In the genomic region with DNA sequence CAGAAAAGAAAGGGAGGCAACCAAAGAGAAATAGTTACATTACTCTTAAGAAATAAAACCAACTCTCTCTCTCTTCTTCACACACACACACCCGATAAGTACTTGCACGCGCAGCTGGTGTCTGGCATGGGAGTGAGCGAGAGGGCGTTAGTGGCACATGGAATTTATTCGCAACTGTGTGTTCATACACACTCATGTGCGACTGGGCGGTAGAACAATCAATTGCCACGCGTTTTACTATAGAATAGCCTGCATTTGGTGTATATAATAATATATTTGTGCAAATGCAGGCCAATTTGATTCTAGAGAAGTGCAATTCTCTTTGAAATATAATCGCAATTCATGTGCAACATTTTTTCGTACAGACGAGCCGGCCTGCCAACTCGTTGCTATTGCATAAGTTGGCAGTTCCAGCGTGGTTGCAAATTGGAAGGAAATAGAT, we compare ENCODE assay signal across 1 fruit fly cellular context.
TF ChIP-seq lines count a peak whose summit lies in the region.

No protein-coding gene starts in this region.

TF ChIP-seq in whole organism, embryonic, 481 proteins besides CTCF, POLR2A, EP300 and RAD21 (continued from another document and continues in another):
- TF ChIP-seq Bgb (GFP tag; IDR thresholded peaks at IDR 0.05; lab: Robert Waterston, UW; ENCODE audit: partially characterized antibody) = 0 out of 2 replicates have a peak, but pooled peaks have one; percentile 12
- no peak for TF ChIP-seq Dad (GFP tag; optimal IDR thresholded peaks at IDR 0.05; lab: Kevin White, UChicago)
- TF ChIP-seq CG7839 (tag; optimal IDR thresholded peaks at IDR 0.05; lab: Kevin White, UChicago) = no peak
- no peak for TF ChIP-seq sc (optimal IDR thresholded peaks at IDR 0.05; lab: Kevin White, UChicago)
- no peak for TF ChIP-seq sc (GFP tag; optimal IDR thresholded peaks at IDR 0.05; lab: Kevin White, UChicago)
- no peak for TF ChIP-seq CrebB (tag; optimal IDR thresholded peaks at IDR 0.05; lab: Kevin White, UChicago)
- TF ChIP-seq Ssrp (tag; optimal IDR thresholded peaks at IDR 0.05; lab: Kevin White, UChicago) = no peak
- no peak for TF ChIP-seq CG15696 (tag; optimal IDR thresholded peaks at IDR 0.05; lab: Kevin White, UChicago)
- TF ChIP-seq Hmr (GFP tag; optimal IDR thresholded peaks at IDR 0.05; lab: Kevin White, UChicago) = no peak
- no peak for TF ChIP-seq H15 (GFP tag; IDR thresholded peaks at IDR 0.05; lab: Robert Waterston, UW)
- no peak for TF ChIP-seq CG14050 (GFP tag; IDR thresholded peaks at IDR 0.05; lab: Robert Waterston, UW)
- TF ChIP-seq CG9932 (GFP tag; IDR thresholded peaks at IDR 0.05; lab: Robert Waterston, UW) = no peak
- TF ChIP-seq sqz (GFP tag; optimal IDR thresholded peaks at IDR 0.05; lab: Kevin White, UChicago) = no peak
- TF ChIP-seq CG17361 (GFP tag; IDR thresholded peaks at IDR 0.05; lab: Robert Waterston, UW) = no peak
- TF ChIP-seq CG31365 (tag; optimal IDR thresholded peaks at IDR 0.05; lab: Kevin White, UChicago) = no peak
- TF ChIP-seq pho (GFP tag; optimal IDR thresholded peaks at IDR 0.05; lab: Kevin White, UChicago) = no peak
- peak; percentile 71 for TF ChIP-seq Med (GFP tag; lab: Kevin White, UChicago)
- 0 out of 2 replicates have a peak, but pooled peaks have one; percentile 15 for TF ChIP-seq vvl (GFP tag; IDR thresholded peaks at IDR 0.05; lab: Robert Waterston, UW)
- no peak for TF ChIP-seq CG1647 (GFP tag; optimal IDR thresholded peaks at IDR 0.05; lab: Kevin White, UChicago)
- TF ChIP-seq CG10209 (GFP tag; optimal IDR thresholded peaks at IDR 0.05; lab: Kevin White, UChicago) = no peak
- TF ChIP-seq ara (GFP tag; IDR thresholded peaks at IDR 0.05; lab: Robert Waterston, UW) = no peak
- TF ChIP-seq TFAM (GFP tag; optimal IDR thresholded peaks at IDR 0.05; lab: Kevin White, UChicago) = no peak
- no peak for TF ChIP-seq unpg (GFP tag; optimal IDR thresholded peaks at IDR 0.05; lab: Kevin White, UChicago)
- TF ChIP-seq Hr3 (GFP tag; optimal IDR thresholded peaks at IDR 0.05; lab: Kevin White, UChicago) = no peak
- TF ChIP-seq zen (tag; optimal IDR thresholded peaks at IDR 0.05; lab: Kevin White, UChicago) = peak; percentile 22
- no peak for TF ChIP-seq corto (GFP tag; optimal IDR thresholded peaks at IDR 0.05; lab: Kevin White, UChicago)
- TF ChIP-seq CG5245 (GFP tag; optimal IDR thresholded peaks at IDR 0.05; lab: Kevin White, UChicago) = no peak
- no peak for TF ChIP-seq E2f1 (GFP tag; IDR thresholded peaks at IDR 0.05; lab: Robert Waterston, UW)
- TF ChIP-seq CG13296 (GFP tag; optimal IDR thresholded peaks at IDR 0.05; lab: Kevin White, UChicago) = no peak
- TF ChIP-seq lab (GFP tag; optimal IDR thresholded peaks at IDR 0.05; lab: Kevin White, UChicago) = peak; percentile 15
- no peak for TF ChIP-seq Deaf1 (tag; optimal IDR thresholded peaks at IDR 0.05; lab: Kevin White, UChicago)
- TF ChIP-seq Hand (GFP tag; optimal IDR thresholded peaks at IDR 0.05; lab: Kevin White, UChicago) = no peak
- no peak for TF ChIP-seq CG10654 (GFP tag; optimal IDR thresholded peaks at IDR 0.05; lab: Kevin White, UChicago)
- no peak for TF ChIP-seq Oaz (GFP tag; IDR thresholded peaks at IDR 0.05; lab: Robert Waterston, UW)
- no peak for TF ChIP-seq shn (GFP tag; optimal IDR thresholded peaks at IDR 0.05; lab: Kevin White, UChicago)
- TF ChIP-seq Taf1 (GFP tag; IDR thresholded peaks at IDR 0.05; lab: Robert Waterston, UW) = no peak
- TF ChIP-seq CG11247 (GFP tag; IDR thresholded peaks at IDR 0.05; lab: Robert Waterston, UW) = no peak
- no peak for TF ChIP-seq tll (GFP tag; optimal IDR thresholded peaks at IDR 0.05; lab: Kevin White, UChicago)
- TF ChIP-seq fd64A (GFP tag; optimal IDR thresholded peaks at IDR 0.05; lab: Kevin White, UChicago) = no peak
- peak; percentile 24 for TF ChIP-seq CG8924 (tag; optimal IDR thresholded peaks at IDR 0.05; lab: Kevin White, UChicago)
- TF ChIP-seq Adf1 (GFP tag; IDR thresholded peaks at IDR 0.05; lab: Robert Waterston, UW) = peak; percentile 31; the same call in 1 of the 2 replicates
- no peak for TF ChIP-seq Drgx (GFP tag; IDR thresholded peaks at IDR 0.05; lab: Robert Waterston, UW)
- no peak for TF ChIP-seq CG10979 (tag; optimal IDR thresholded peaks at IDR 0.05; lab: Kevin White, UChicago)
- peak; percentile 41 for TF ChIP-seq CG13894 (tag; optimal IDR thresholded peaks at IDR 0.05; lab: Kevin White, UChicago)
- TF ChIP-seq CG15073 (GFP tag; optimal IDR thresholded peaks at IDR 0.05; lab: Kevin White, UChicago) = no peak
- TF ChIP-seq CG31224 (GFP tag; IDR thresholded peaks at IDR 0.05; lab: Robert Waterston, UW) = no peak
- no peak for TF ChIP-seq hth (optimal IDR thresholded peaks at IDR 0.05; lab: Kevin White, UChicago)
- TF ChIP-seq CG12104 (GFP tag; optimal IDR thresholded peaks at IDR 0.05; lab: Kevin White, UChicago) = no peak
- TF ChIP-seq CG5180 (GFP tag; optimal IDR thresholded peaks at IDR 0.05; lab: Kevin White, UChicago) = peak; percentile 56
- no peak for TF ChIP-seq grau (tag; optimal IDR thresholded peaks at IDR 0.05; lab: Kevin White, UChicago)
- no peak for TF ChIP-seq CG15601 (tag; optimal IDR thresholded peaks at IDR 0.05; lab: Kevin White, UChicago)
- no peak for TF ChIP-seq Six4 (GFP tag; optimal IDR thresholded peaks at IDR 0.05; lab: Kevin White, UChicago)
- no peak for TF ChIP-seq Xrp1 (GFP tag; IDR thresholded peaks at IDR 0.05; lab: Robert Waterston, UW)
- no peak for TF ChIP-seq CG4617 (GFP tag; optimal IDR thresholded peaks at IDR 0.05; lab: Kevin White, UChicago; ENCODE audit: borderline replicate concordance)
- TF ChIP-seq CG6791 (GFP tag; IDR thresholded peaks at IDR 0.05; lab: Robert Waterston, UW; ENCODE audit: partially characterized antibody) = no peak
- TF ChIP-seq sd (tag; optimal IDR thresholded peaks at IDR 0.05; lab: Kevin White, UChicago) = peak; percentile 91
- no peak for TF ChIP-seq run (tag; optimal IDR thresholded peaks at IDR 0.05; lab: Kevin White, UChicago)
- no peak for TF ChIP-seq MBD-R2 (GFP tag; IDR thresholded peaks at IDR 0.05; lab: Robert Waterston, UW)
- TF ChIP-seq CG2199 (GFP tag; IDR thresholded peaks at IDR 0.05; lab: Robert Waterston, UW) = no peak
- no peak for TF ChIP-seq wdn (GFP tag; IDR thresholded peaks at IDR 0.05; lab: Robert Waterston, UW)
- no peak for TF ChIP-seq z (GFP tag; IDR thresholded peaks at IDR 0.05; lab: Robert Waterston, UW)
- no peak; the same call in 2 of the 3 replicates for TF ChIP-seq CG34422 (GFP tag; IDR thresholded peaks at IDR 0.05; lab: Robert Waterston, UW)
- no peak for TF ChIP-seq CG16863 (GFP tag; optimal IDR thresholded peaks at IDR 0.05; lab: Kevin White, UChicago)
- no peak for TF ChIP-seq CG2202 (tag; optimal IDR thresholded peaks at IDR 0.05; lab: Kevin White, UChicago)
- no peak for TF ChIP-seq fd3F (GFP tag; optimal IDR thresholded peaks at IDR 0.05; lab: Kevin White, UChicago)
- no peak for TF ChIP-seq Gug (GFP tag; IDR thresholded peaks at IDR 0.05; lab: Robert Waterston, UW)
- TF ChIP-seq Doc3 (GFP tag; IDR thresholded peaks at IDR 0.05; lab: Robert Waterston, UW; ENCODE audit: partially characterized antibody) = no peak
- TF ChIP-seq nerfin-1 (tag; optimal IDR thresholded peaks at IDR 0.05; lab: Kevin White, UChicago) = peak; percentile 53
- TF ChIP-seq nerfin-2 (GFP tag; IDR thresholded peaks at IDR 0.05; lab: Robert Waterston, UW; ENCODE audit: partially characterized antibody) = no peak
- no peak for TF ChIP-seq CG18764 (GFP tag; optimal IDR thresholded peaks at IDR 0.05; lab: Kevin White, UChicago)
- TF ChIP-seq unc-4 (GFP tag; IDR thresholded peaks at IDR 0.05; lab: Robert Waterston, UW; ENCODE audit: partially characterized antibody) = no peak
- TF ChIP-seq CG12744 (GFP tag; optimal IDR thresholded peaks at IDR 0.05; lab: Kevin White, UChicago) = no peak
- peak; percentile 17 for TF ChIP-seq ewg (GFP tag; optimal IDR thresholded peaks at IDR 0.05; lab: Kevin White, UChicago)
- no peak for TF ChIP-seq ro (GFP tag; IDR thresholded peaks at IDR 0.05; lab: Robert Waterston, UW)
- TF ChIP-seq ham (GFP tag; IDR thresholded peaks at IDR 0.05; lab: Robert Waterston, UW) = no peak
- TF ChIP-seq CG3838 (GFP tag; optimal IDR thresholded peaks at IDR 0.05; lab: Kevin White, UChicago) = no peak
- TF ChIP-seq CG2712 (tag; optimal IDR thresholded peaks at IDR 0.05; lab: Kevin White, UChicago) = no peak
- no peak for TF ChIP-seq CG11560 (tag; IDR thresholded peaks at IDR 0.05; lab: Robert Waterston, UW)
- TF ChIP-seq hb (GFP tag; IDR thresholded peaks at IDR 0.05; lab: Robert Waterston, UW; ENCODE audit: partially characterized antibody) = no peak
- TF ChIP-seq zfh2 (GFP tag; optimal IDR thresholded peaks at IDR 0.05; lab: Kevin White, UChicago) = no peak
- TF ChIP-seq CG8478 (optimal IDR thresholded peaks at IDR 0.05; lab: Kevin White, UChicago) = no peak
- TF ChIP-seq CG10321 (GFP tag; IDR thresholded peaks at IDR 0.05; lab: Robert Waterston, UW) = no peak
- TF ChIP-seq CG6254 (GFP tag; optimal IDR thresholded peaks at IDR 0.05; lab: Kevin White, UChicago) = no peak
- no peak for TF ChIP-seq CG1024 (GFP tag; IDR thresholded peaks at IDR 0.05; lab: Robert Waterston, UW)
- TF ChIP-seq Hr39 (optimal IDR thresholded peaks at IDR 0.05; lab: Kevin White, UChicago) = no peak
- peak; percentile 11 for TF ChIP-seq CG12769 (tag; optimal IDR thresholded peaks at IDR 0.05; lab: Kevin White, UChicago)
- TF ChIP-seq hbn (GFP tag; IDR thresholded peaks at IDR 0.05; lab: Robert Waterston, UW; ENCODE audit: partially characterized antibody) = no peak
- TF ChIP-seq D19B (GFP tag; optimal IDR thresholded peaks at IDR 0.05; lab: Kevin White, UChicago) = no peak
- no peak for TF ChIP-seq CG3847 (GFP tag; IDR thresholded peaks at IDR 0.05; lab: Robert Waterston, UW)
- no peak for TF ChIP-seq CG42726 (GFP tag; IDR thresholded peaks at IDR 0.05; lab: Robert Waterston, UW; ENCODE audit: partially characterized antibody)
- no peak for TF ChIP-seq Kr (GFP tag; optimal IDR thresholded peaks at IDR 0.05; lab: Kevin White, UChicago)
- no peak for TF ChIP-seq CG4328 (GFP tag; optimal IDR thresholded peaks at IDR 0.05; lab: Kevin White, UChicago)
- no peak for TF ChIP-seq stc (GFP tag; IDR thresholded peaks at IDR 0.05; lab: Robert Waterston, UW)
- no peak for TF ChIP-seq MESR4 (GFP tag; optimal IDR thresholded peaks at IDR 0.05; lab: Kevin White, UChicago)
- no peak for TF ChIP-seq CG33557 (GFP tag; optimal IDR thresholded peaks at IDR 0.05; lab: Kevin White, UChicago)
- TF ChIP-seq ind (GFP tag; optimal IDR thresholded peaks at IDR 0.05; lab: Kevin White, UChicago) = no peak
- no peak for TF ChIP-seq CG17802 (tag; optimal IDR thresholded peaks at IDR 0.05; lab: Kevin White, UChicago)
- TF ChIP-seq CG1529 (GFP tag; optimal IDR thresholded peaks at IDR 0.05; lab: Kevin White, UChicago) = no peak
- TF ChIP-seq Nf-YA (GFP tag; IDR thresholded peaks at IDR 0.05; lab: Robert Waterston, UW) = no peak
- no peak for TF ChIP-seq vfl (GFP tag; optimal IDR thresholded peaks at IDR 0.05; lab: Kevin White, UChicago)
- TF ChIP-seq Vsx1 (GFP tag; optimal IDR thresholded peaks at IDR 0.05; lab: Kevin White, UChicago) = no peak
- TF ChIP-seq Hey (tag; optimal IDR thresholded peaks at IDR 0.05; lab: Kevin White, UChicago) = peak; percentile 52
- TF ChIP-seq onecut (GFP tag; IDR thresholded peaks at IDR 0.05; lab: Robert Waterston, UW) = no peak
- no peak for TF ChIP-seq gcm (GFP tag; optimal IDR thresholded peaks at IDR 0.05; lab: Kevin White, UChicago)
- TF ChIP-seq CG17568 (GFP tag; optimal IDR thresholded peaks at IDR 0.05; lab: Kevin White, UChicago) = no peak
- no peak for TF ChIP-seq pan (optimal IDR thresholded peaks at IDR 0.05; lab: Kevin White, UChicago)
- TF ChIP-seq pan (GFP tag; optimal IDR thresholded peaks at IDR 0.05 in 1 of 2, IDR thresholded peaks at IDR 0.05 in 1 of 2) = no peak
- no peak for TF ChIP-seq HmgD (GFP tag; optimal IDR thresholded peaks at IDR 0.05; lab: Kevin White, UChicago)
- no peak for TF ChIP-seq CG7745 (tag; optimal IDR thresholded peaks at IDR 0.05; lab: Kevin White, UChicago)
- no peak for TF ChIP-seq vnd (GFP tag; IDR thresholded peaks at IDR 0.05; lab: Robert Waterston, UW; ENCODE audit: partially characterized antibody)
- TF ChIP-seq CG15479 (GFP tag; optimal IDR thresholded peaks at IDR 0.05; lab: Kevin White, UChicago) = peak; percentile 100
- TF ChIP-seq CG12155 (GFP tag; optimal IDR thresholded peaks at IDR 0.05; lab: Kevin White, UChicago) = no peak
- TF ChIP-seq Dip3 (GFP tag; optimal IDR thresholded peaks at IDR 0.05; lab: Kevin White, UChicago) = no peak
- no peak for TF ChIP-seq Mes4 (GFP tag; optimal IDR thresholded peaks at IDR 0.05; lab: Kevin White, UChicago)
- TF ChIP-seq CG1233 (GFP tag; optimal IDR thresholded peaks at IDR 0.05; lab: Kevin White, UChicago) = no peak
- peak; percentile 30 for TF ChIP-seq nom (GFP tag; optimal IDR thresholded peaks at IDR 0.05; lab: Kevin White, UChicago)
- TF ChIP-seq trh (GFP tag; optimal IDR thresholded peaks at IDR 0.05; lab: Kevin White, UChicago) = no peak
- TF ChIP-seq Sry-δ (GFP tag; optimal IDR thresholded peaks at IDR 0.05; lab: Kevin White, UChicago) = no peak
- TF ChIP-seq bbx (GFP tag; IDR thresholded peaks at IDR 0.05; lab: Robert Waterston, UW; ENCODE audit: partially characterized antibody) = no peak
- no peak for TF ChIP-seq tio (GFP tag; optimal IDR thresholded peaks at IDR 0.05; lab: Kevin White, UChicago)
- TF ChIP-seq CG11504 (tag; optimal IDR thresholded peaks at IDR 0.05; lab: Kevin White, UChicago) = peak; percentile 12
- TF ChIP-seq Dfd (GFP tag; optimal IDR thresholded peaks at IDR 0.05; lab: Kevin White, UChicago) = no peak
- no peak for TF ChIP-seq hkb (optimal IDR thresholded peaks at IDR 0.05; lab: Kevin White, UChicago)
- TF ChIP-seq hkb (GFP tag; IDR thresholded peaks at IDR 0.05; lab: Robert Waterston, UW) = no peak
- no peak for TF ChIP-seq Abd-B (GFP tag; optimal IDR thresholded peaks at IDR 0.05; lab: Kevin White, UChicago)
- no peak for TF ChIP-seq nau (GFP tag; optimal IDR thresholded peaks at IDR 0.05; lab: Kevin White, UChicago)
- TF ChIP-seq wor (GFP tag; IDR thresholded peaks at IDR 0.05; lab: Robert Waterston, UW) = no peak
- no peak for TF ChIP-seq zfh1 (GFP tag; IDR thresholded peaks at IDR 0.05; lab: Robert Waterston, UW)
- no peak for TF ChIP-seq Bteb2 (GFP tag; optimal IDR thresholded peaks at IDR 0.05; lab: Kevin White, UChicago)
- peak; percentile 38 for TF ChIP-seq CG10147 (GFP tag; optimal IDR thresholded peaks at IDR 0.05; lab: Kevin White, UChicago)
- TF ChIP-seq CG8765 (GFP tag; IDR thresholded peaks at IDR 0.05; lab: Robert Waterston, UW) = no peak
- peak; percentile 5 for TF ChIP-seq CG12659 (GFP tag; optimal IDR thresholded peaks at IDR 0.05; lab: Kevin White, UChicago)
- TF ChIP-seq gem (tag; optimal IDR thresholded peaks at IDR 0.05; lab: Kevin White, UChicago) = no peak
- no peak for TF ChIP-seq CG9817 (tag; optimal IDR thresholded peaks at IDR 0.05; lab: Kevin White, UChicago)
